Worm (Caenorhabditis elegans): ENCODE results near the gene rmd-6.
"Not testable (repeated sequence)": the region's sequence is repeated elsewhere in the genome, so short reads cannot be mapped to it uniquely, and the experiment has no call there.

The rmd-6 gene

ce11 chrIV:5054297-5054696 is 14.3 kb upstream of the rmd-6 start:
- no peak for TF ChIP-seq flt-1 (GFP tag; IDR thresholded peaks at IDR 0.05)
- TF ChIP-seq T22C8.4 (GFP tag; IDR thresholded peaks at IDR 0.05) = no peak
- TF ChIP-seq ref-1 (GFP tag; conservative IDR thresholded peaks at IDR 0.05) = no peak
- no peak for TF ChIP-seq med-1 (GFP tag; optimal IDR thresholded peaks at IDR 0.05; ENCODE audit: insufficient read depth)
- TF ChIP-seq klf-2 (GFP tag; conservative IDR thresholded peaks at IDR 0.05) = no peak
- TF ChIP-seq tab-1 (GFP tag; IDR thresholded peaks at IDR 0.05) = no peak
- no peak for TF ChIP-seq cog-1 (tag; optimal IDR thresholded peaks at IDR 0.05)
- no peak for TF ChIP-seq ztf-29 (GFP tag; IDR thresholded peaks at IDR 0.05)
- no peak for TF ChIP-seq ztf-23 (GFP tag; IDR thresholded peaks at IDR 0.05)

- TF ChIP-seq ztf-29 (GFP tag; IDR thresholded peaks at IDR 0.05) (no peak), klf-2 (GFP tag; conservative IDR thresholded peaks at IDR 0.05) (no peak), cog-1 (tag; optimal IDR thresholded peaks at IDR 0.05) (no peak), tab-1 (GFP tag; IDR thresholded peaks at IDR 0.05) (no peak), flt-1 (GFP tag; IDR thresholded peaks at IDR 0.05) (no peak), med-1 (GFP tag; optimal IDR thresholded peaks at IDR 0.05; ENCODE audit: insufficient read depth) (no peak), ref-1 (GFP tag; conservative IDR thresholded peaks at IDR 0.05) (no peak), T22C8.4 (GFP tag; IDR thresholded peaks at IDR 0.05) (no peak), ztf-23 (GFP tag; IDR thresholded peaks at IDR 0.05) (no peak)
These were observed 12.6 kb upstream of the rmd-6 start, which contains the start of gene msp-55 for ce11 chrIV:5055964-5056588. TSS of gene msp-55 (minus strand) at chrIV:5056014.

ce11 chrIV:5060984-5061383 is 7.7 kb upstream of the rmd-6 start, which contains the start of gene C09B9.7:
TSS of gene C09B9.7 (minus strand) at chrIV:5061084.
- no peak for TF ChIP-seq med-1 (GFP tag; optimal IDR thresholded peaks at IDR 0.05; ENCODE audit: insufficient read depth)
- TF ChIP-seq flt-1 (GFP tag; IDR thresholded peaks at IDR 0.05) = no peak
- no peak for TF ChIP-seq ztf-29 (GFP tag; IDR thresholded peaks at IDR 0.05)
- TF ChIP-seq T22C8.4 (GFP tag; IDR thresholded peaks at IDR 0.05) = no peak
- no peak for TF ChIP-seq klf-2 (GFP tag; conservative IDR thresholded peaks at IDR 0.05)
- TF ChIP-seq ref-1 (GFP tag; conservative IDR thresholded peaks at IDR 0.05) = no peak
- TF ChIP-seq tab-1 (GFP tag; IDR thresholded peaks at IDR 0.05) = no peak
- no peak for TF ChIP-seq ztf-23 (GFP tag; IDR thresholded peaks at IDR 0.05)
- no peak for TF ChIP-seq cog-1 (tag; optimal IDR thresholded peaks at IDR 0.05)

- TF ChIP-seq cog-1 (tag; optimal IDR thresholded peaks at IDR 0.05); med-1 (GFP tag; optimal IDR thresholded peaks at IDR 0.05; ENCODE audit: insufficient read depth); flt-1 (GFP tag; IDR thresholded peaks at IDR 0.05): not testable (repeated sequence)
These were observed 6.4 kb upstream of the rmd-6 start, which contains the start of gene msp-57 for ce11 chrIV:5062278-5062677. TSS of gene msp-57 (plus strand) at chrIV:5062578.

ce11 chrIV:5063297-5063696 is 5.3 kb upstream of the rmd-6 start:
- no peak for TF ChIP-seq ztf-29 (GFP tag; IDR thresholded peaks at IDR 0.05)
- no peak for TF ChIP-seq klf-2 (GFP tag; conservative IDR thresholded peaks at IDR 0.05)
- no peak for TF ChIP-seq med-1 (GFP tag; optimal IDR thresholded peaks at IDR 0.05; ENCODE audit: insufficient read depth)
- no peak for TF ChIP-seq flt-1 (GFP tag; IDR thresholded peaks at IDR 0.05)
- TF ChIP-seq T22C8.4 (GFP tag; IDR thresholded peaks at IDR 0.05) = no peak
- TF ChIP-seq ztf-23 (GFP tag; IDR thresholded peaks at IDR 0.05) = no peak
- no peak for TF ChIP-seq tab-1 (GFP tag; IDR thresholded peaks at IDR 0.05)
- no peak for TF ChIP-seq ref-1 (GFP tag; conservative IDR thresholded peaks at IDR 0.05)
- no peak for TF ChIP-seq cog-1 (tag; optimal IDR thresholded peaks at IDR 0.05)

ce11 chrIV:5064961-5065360 is 3.7 kb upstream of the rmd-6 start, which contains the start of gene msp-53:
TSS of gene msp-53 (minus strand) at chrIV:5065061.
- TF ChIP-seq ztf-23 (GFP tag; IDR thresholded peaks at IDR 0.05); tab-1 (GFP tag; IDR thresholded peaks at IDR 0.05); med-1 (GFP tag; optimal IDR thresholded peaks at IDR 0.05; ENCODE audit: insufficient read depth): not testable (repeated sequence)

- TF ChIP-seq klf-2 (GFP tag; conservative IDR thresholded peaks at IDR 0.05); ztf-29 (GFP tag; IDR thresholded peaks at IDR 0.05); T22C8.4 (GFP tag; IDR thresholded peaks at IDR 0.05): not testable (repeated sequence)
These were observed 1.8 kb upstream of the rmd-6 start, which contains the start of gene ttbk-2.2 for ce11 chrIV:5066887-5067286. TSS of gene ttbk-2.2 (minus strand) at chrIV:5066987.

ce11 chrIV:5070593-5070992 is 1.9 kb downstream of the rmd-6 start, which contains the start of gene C02B10.6:
TSS of gene C02B10.6 (plus strand) at chrIV:5070893.
- TF ChIP-seq cog-1 (tag; optimal IDR thresholded peaks at IDR 0.05); ztf-29 (GFP tag; IDR thresholded peaks at IDR 0.05); med-1 (GFP tag; optimal IDR thresholded peaks at IDR 0.05; ENCODE audit: insufficient read depth): not testable (repeated sequence)

- no peak for TF ChIP-seq tab-1 (GFP tag; IDR thresholded peaks at IDR 0.05)
These were observed 5.2 kb downstream of the rmd-6 start for ce11 chrIV:5073836-5074235.

ce11 chrIV:5076607-5077006 is 8.0 kb downstream of the rmd-6 start:
- TF ChIP-seq med-1 (GFP tag; optimal IDR thresholded peaks at IDR 0.05; ENCODE audit: insufficient read depth) = no peak
- TF ChIP-seq ztf-23 (GFP tag; IDR thresholded peaks at IDR 0.05) = no peak
- TF ChIP-seq T22C8.4 (GFP tag; IDR thresholded peaks at IDR 0.05) = no peak
- no peak for TF ChIP-seq tab-1 (GFP tag; IDR thresholded peaks at IDR 0.05)
- TF ChIP-seq ref-1 (GFP tag; conservative IDR thresholded peaks at IDR 0.05) = no peak

ce11 chrIV:5077918-5078317 is 9.3 kb downstream of the rmd-6 start:
- TF ChIP-seq cog-1 (tag; optimal IDR thresholded peaks at IDR 0.05) = no peak
- 0 out of 2 replicates have a peak, but pooled peaks have one; percentile 22 for TF ChIP-seq tab-1 (GFP tag; IDR thresholded peaks at IDR 0.05)
